Worm (Caenorhabditis elegans) whole organism, early embryonic: ENCODE measurements around the gene Y73B6BL.270.

Experiments used
- B0310.2 ChIP-seq: sonication (generic microtip); optimal IDR thresholded peaks from 2 replicates; lab custom pipeline; 2016; ENCODE audit warnings: mild to moderate bottlenecking, missing genetic modification characterization, missing compliant biosample characterization
- aly-1 ChIP-seq: sonication (generic microtip); optimal IDR thresholded peaks from 2 replicates; lab custom pipeline; 2016; ENCODE audit warnings: missing genetic modification characterization, missing compliant biosample characterization
- ama-1 ChIP-seq: fragments of 150-350 bp; optimal IDR thresholded peaks from 2 replicates; lab custom pipeline; 2014
- ceh-13 ChIP-seq: fragments of 200-800 bp; sonication (Bioruptor generic); optimal IDR thresholded peaks from 2 replicates; lab custom pipeline; 2018; ENCODE audit warnings: mild to moderate bottlenecking, missing genetic modification characterization, missing compliant biosample characterization
- ceh-36 ChIP-seq: sonication (generic microtip); optimal IDR thresholded peaks from 2 replicates; lab custom pipeline; 2016; ENCODE audit warnings: missing genetic modification characterization, inconsistent platforms, missing compliant biosample characterization
- ets-7 ChIP-seq: sonication (generic microtip); optimal IDR thresholded peaks from 2 replicates; lab custom pipeline; 2016; ENCODE audit warnings: missing genotype, missing genetic modification characterization, missing compliant biosample characterization
- hmbx-1 ChIP-seq: sonication (generic microtip); optimal IDR thresholded peaks from 2 replicates; lab custom pipeline; 2016; ENCODE audit warnings: mild to moderate bottlenecking, missing genetic modification characterization, missing compliant biosample characterization
- hnd-1 ChIP-seq: sonication (generic microtip); optimal IDR thresholded peaks from 2 replicates; lab custom pipeline; 2016; ENCODE audit warnings: missing genetic modification characterization, missing compliant biosample characterization
- pes-1 ChIP-seq: fragments of 200-800 bp; sonication (Bioruptor generic); IDR thresholded peaks from 2 replicates; pipeline ENCODE4 v1.3.6; 2022; ENCODE audit warnings: missing genetic modification reagents, missing genetic modification characterization, missing compliant biosample characterization
- scrt-1 ChIP-seq: fragments of 200-800 bp; sonication (Bioruptor generic); IDR thresholded peaks from 2 replicates; pipeline ENCODE4 v1.3.6; 2022; ENCODE audit warnings: missing genetic modification characterization, missing compliant biosample characterization
- sea-1 ChIP-seq: fragments of 200-800 bp; sonication (Bioruptor generic); conservative IDR thresholded peaks from 2 replicates; pipeline ENCODE4 v1.3.6; 2022; ENCODE audit warnings: missing genetic modification characterization, missing compliant biosample characterization
- tbx-11 ChIP-seq: fragments of 200-800 bp; sonication (Bioruptor generic); IDR thresholded peaks from 2 replicates; pipeline ENCODE4 v1.3.6; 2022; ENCODE audit warnings: missing genetic modification characterization, missing compliant biosample characterization
- tra-4 ChIP-seq: sonication (generic microtip); optimal IDR thresholded peaks from 2 replicates; lab custom pipeline; 2017; ENCODE audit warnings: missing genetic modification characterization, missing compliant biosample characterization

ce11 chrIV:6417612-6418011 is 52.5 kb downstream of the Y73B6BL.270 start:
- TF ChIP-seq ets-7 (tag; lab: Kevin White, UChicago) (no peak), ama-1 (lab: Kevin White, UChicago) (no peak), ceh-36 (tag; lab: Kevin White, UChicago) (no peak), scrt-1 (GFP tag; lab: Robert Waterston, UW) (no peak), tra-4 (tag; lab: Kevin White, UChicago) (no peak), pes-1 (GFP tag; lab: Robert Waterston, UW) (no peak), hnd-1 (no peak), tbx-11 (GFP tag; lab: Robert Waterston, UW) (no peak), B0310.2 (tag; lab: Kevin White, UChicago) (no peak), hmbx-1 (tag; lab: Kevin White, UChicago) (no peak), aly-1 (tag; lab: Kevin White, UChicago) (no peak), sea-1 (GFP tag; lab: Robert Waterston, UW) (no peak), ceh-13 (GFP tag; lab: Kevin White, UChicago) (no peak)
